Fruit fly (Drosophila melanogaster) whole organism, embryonic: ENCODE data around the gene CG33325.
A peak's percentile ranks its signal among the peaks of the same experiment; 100 is the strongest.

Source experiments
- Asciz ChIP-seq: fragments of 200-800 bp; sonication (Bioruptor generic); optimal IDR thresholded peaks from 2 replicates; lab custom pipeline; 2017; ENCODE audit warnings: missing biosample characterization, mild to moderate bottlenecking, missing genetic modification characterization, missing genetic modification reagents
- Atf6 ChIP-seq: fragments of 200-800 bp; sonication (Bioruptor generic); IDR thresholded peaks from 2 replicates; pipeline ENCODE4 v1.3.6; 2022; ENCODE audit warnings: missing biosample characterization, missing genetic modification characterization
- CG11723 ChIP-seq: fragments of 200-800 bp; sonication (Bioruptor generic); optimal IDR thresholded peaks from 2 replicates; lab custom pipeline; 2017; ENCODE audit warnings: missing biosample characterization, mild to moderate bottlenecking, missing genetic modification characterization
- CG12155 ChIP-seq: fragments of 200-800 bp; sonication (Bioruptor generic); optimal IDR thresholded peaks from 3 replicates; lab custom pipeline; 2016; ENCODE audit warnings: missing biosample characterization, missing genetic modification characterization
- CG12236 ChIP-seq: fragments of 200-800 bp; sonication (Bioruptor generic); optimal IDR thresholded peaks from 2 replicates; lab custom pipeline; 2016; ENCODE audit warnings: missing biosample characterization, missing genetic modification characterization
- CG12659 ChIP-seq: fragments of 200-800 bp; sonication (Bioruptor generic); optimal IDR thresholded peaks from 3 replicates; lab custom pipeline; 2017; ENCODE audit warnings: mild to moderate bottlenecking, missing biosample characterization, missing genetic modification reagents, missing genetic modification characterization
- CG12942 ChIP-seq: fragments of 200-800 bp; sonication (Bioruptor generic); optimal IDR thresholded peaks from 3 replicates; lab custom pipeline; 2016; ENCODE audit warnings: missing biosample characterization, missing genetic modification characterization
- CG13123 ChIP-seq: fragments of 200-800 bp; sonication (Bioruptor generic); optimal IDR thresholded peaks from 2 replicates; lab custom pipeline; 2016; ENCODE audit warnings: missing biosample characterization, missing genetic modification characterization
- CG13775 ChIP-seq: fragments of 200-800 bp; sonication (Bioruptor generic); optimal IDR thresholded peaks from 3 replicates; lab custom pipeline; 2017; ENCODE audit warnings: missing biosample characterization, mild to moderate bottlenecking, missing genetic modification characterization
- CG15696 ChIP-seq: fragments of 200-800 bp; sonication (Bioruptor generic); optimal IDR thresholded peaks from 2 replicates; lab custom pipeline; 2019; ENCODE audit warnings: missing biosample characterization, mild to moderate bottlenecking, missing genetic modification characterization, moderate library complexity
- CG32532 ChIP-seq: fragments of 200-800 bp; sonication (Bioruptor generic); IDR thresholded peaks from 2 replicates; pipeline ENCODE4 v1.3.6; 2022; ENCODE audit warnings: missing biosample characterization, missing genetic modification characterization
- CG7357 ChIP-seq: fragments of 200-800 bp; sonication (Bioruptor generic); IDR thresholded peaks from 3 replicates; pipeline ENCODE4 v1.3.6; 2022; ENCODE audit warnings: missing biosample characterization, missing genetic modification characterization
- CG7372 ChIP-seq: fragments of 200-800 bp; sonication (Bioruptor generic); IDR thresholded peaks from 2 replicates; pipeline ENCODE4 v1.3.6; 2022; ENCODE audit warnings: missing biosample characterization, missing genetic modification characterization
- Dref ChIP-seq: fragments of 200-800 bp; sonication (Bioruptor generic); IDR thresholded peaks from 2 replicates; pipeline ENCODE4 v1.3.6; 2022; ENCODE audit warnings: missing biosample characterization, missing genetic modification characterization
- H2.0 ChIP-seq: fragments of 200-800 bp; sonication (Bioruptor generic); IDR thresholded peaks from 2 replicates; pipeline ENCODE4 v1.3.6; 2022; ENCODE audit warnings: missing biosample characterization, missing genetic modification characterization
- HLH54F ChIP-seq: fragments of 200-800 bp; sonication (Bioruptor generic); optimal IDR thresholded peaks from 3 replicates; lab custom pipeline; 2016; ENCODE audit warnings: missing biosample characterization, missing genetic modification characterization
- Lpt ChIP-seq: fragments of >200 bp; optimal IDR thresholded peaks from 2 replicates; lab custom pipeline; 2018; ENCODE audit warnings: missing biosample characterization, missing genetic modification characterization
- Mad ChIP-seq: fragments of 200-800 bp; sonication (Bioruptor generic); optimal IDR thresholded peaks from 2 replicates; lab custom pipeline; 2016; ENCODE audit warnings: missing biosample characterization, missing genetic modification characterization
- Neu2 ChIP-seq: fragments of 200-800 bp; sonication (Bioruptor generic); optimal IDR thresholded peaks from 3 replicates; lab custom pipeline; 2016; ENCODE audit warnings: missing biosample characterization, missing genetic modification characterization, borderline replicate concordance
- Optix ChIP-seq: fragments of 200-800 bp; sonication (Bioruptor generic); IDR thresholded peaks from 3 replicates; pipeline ENCODE4 v1.3.6; 2022; ENCODE audit warnings: missing biosample characterization, missing genetic modification characterization
- Rx ChIP-seq: fragments of 200-800 bp; sonication (Bioruptor generic); IDR thresholded peaks from 2 replicates; pipeline ENCODE4 v1.3.6; 2022; ENCODE audit warnings: missing biosample characterization, missing genetic modification characterization
- Six4 ChIP-seq: fragments of 200-800 bp; sonication (Bioruptor generic); optimal IDR thresholded peaks from 2 replicates; lab custom pipeline; 2016; ENCODE audit warnings: missing biosample characterization, missing genetic modification characterization
- Stat92E ChIP-seq, 3 experiments: fragments of >200 bp in 2 of 3; fragments of 200-800 bp in 1 of 3; sonication (Bioruptor generic) in 1 of 3; optimal IDR thresholded peaks; 2 replicates each; lab custom pipeline; 2017 to 2019; ENCODE audit warnings: missing biosample characterization in 3 of 3, missing genetic modification characterization in 3 of 3, mild to moderate bottlenecking in 1 of 3, moderate library complexity in 1 of 3
- Xrp1 ChIP-seq: fragments of 200-800 bp; sonication (Bioruptor generic); IDR thresholded peaks from 2 replicates; pipeline ENCODE4 v1.3.6; 2022; ENCODE audit warnings: missing biosample characterization, missing genetic modification characterization
- abd-A ChIP-seq: fragments of 200-800 bp; sonication (Bioruptor generic); optimal IDR thresholded peaks from 3 replicates; lab custom pipeline; 2019; ENCODE audit warnings: missing biosample characterization, mild to moderate bottlenecking, missing genetic modification characterization, moderate library complexity
- ara ChIP-seq: fragments of 200-800 bp; sonication (Bioruptor generic); IDR thresholded peaks from 2 replicates; pipeline ENCODE4 v1.3.6; 2022; ENCODE audit warnings: missing biosample characterization, missing genetic modification characterization
- az2 ChIP-seq: fragments of 200-800 bp; sonication (Bioruptor generic); optimal IDR thresholded peaks from 3 replicates; lab custom pipeline; 2016; ENCODE audit warnings: missing biosample characterization, missing genetic modification characterization
- caup ChIP-seq: fragments of 200-800 bp; sonication (Bioruptor generic); optimal IDR thresholded peaks from 3 replicates; lab custom pipeline; 2017; ENCODE audit warnings: missing biosample characterization, mild to moderate bottlenecking, missing genetic modification characterization, moderate library complexity; ENCODE audit not compliant: severe bottlenecking
- chm ChIP-seq: fragments of 200-800 bp; sonication (Bioruptor generic); IDR thresholded peaks from 2 replicates; pipeline ENCODE4 v1.3.6; 2022; ENCODE audit warnings: missing biosample characterization, missing genetic modification characterization
- crc ChIP-seq: fragments of 200-800 bp; sonication (Bioruptor generic); optimal IDR thresholded peaks from 2 replicates; lab custom pipeline; 2016; ENCODE audit warnings: missing biosample characterization, missing genetic modification characterization
- cwo ChIP-seq: fragments of 200-800 bp; sonication (Bioruptor generic); optimal IDR thresholded peaks from 3 replicates; lab custom pipeline; 2017; ENCODE audit warnings: missing biosample characterization, missing genetic modification characterization, mild to moderate bottlenecking, moderate library complexity, missing genetic modification reagents
- dmrt11E ChIP-seq: fragments of 200-800 bp; sonication (Bioruptor generic); optimal IDR thresholded peaks from 3 replicates; lab custom pipeline; 2018; ENCODE audit warnings: missing biosample characterization, mild to moderate bottlenecking, missing genetic modification characterization, moderate library complexity
- esg ChIP-seq: fragments of 200-800 bp; sonication (Bioruptor generic); conservative IDR thresholded peaks from 2 replicates; pipeline ENCODE4 v1.3.6; 2022; ENCODE audit warnings: missing biosample characterization, missing genetic modification characterization
- eve ChIP-seq, 2 experiments: fragments of >200 bp; optimal IDR thresholded peaks; 2 replicates each; lab custom pipeline; 2017; ENCODE audit warnings: missing biosample characterization in 2 of 2, missing genetic modification characterization in 2 of 2
- fd3F ChIP-seq: fragments of 200-800 bp; sonication (Bioruptor generic); optimal IDR thresholded peaks from 2 replicates; lab custom pipeline; 2018; ENCODE audit warnings: missing biosample characterization, mild to moderate bottlenecking, missing genetic modification characterization, moderate library complexity
- fd96Cb ChIP-seq: fragments of 200-800 bp; sonication (Bioruptor generic); optimal IDR thresholded peaks from 2 replicates; lab custom pipeline; 2018; ENCODE audit warnings: missing biosample characterization, mild to moderate bottlenecking, missing genetic modification characterization, moderate library complexity
- fu2 ChIP-seq: fragments of 200-800 bp; sonication (Bioruptor generic); optimal IDR thresholded peaks from 2 replicates; lab custom pipeline; 2016; ENCODE audit warnings: missing biosample characterization, missing genetic modification characterization
- nerfin-2 ChIP-seq: fragments of 200-800 bp; sonication (Bioruptor generic); IDR thresholded peaks from 2 replicates; pipeline ENCODE4 v1.3.6; 2022; ENCODE audit warnings: missing biosample characterization, missing genetic modification characterization; ENCODE audit not compliant: partially characterized antibody
- otp ChIP-seq: fragments of 200-800 bp; sonication (Bioruptor generic); IDR thresholded peaks from 3 replicates; pipeline ENCODE4, ENCODE4 v1.3.6; 2022; ENCODE audit warnings: missing biosample characterization, missing genetic modification characterization
- pb ChIP-seq: fragments of 200-800 bp; sonication (Bioruptor generic); optimal IDR thresholded peaks from 3 replicates; lab custom pipeline; 2016; ENCODE audit warnings: missing biosample characterization, missing genetic modification characterization
- pfk ChIP-seq: fragments of 200-800 bp; sonication (Bioruptor generic); optimal IDR thresholded peaks from 2 replicates; lab custom pipeline; 2018; ENCODE audit warnings: missing biosample characterization, mild to moderate bottlenecking, missing genetic modification characterization, moderate library complexity
- repo ChIP-seq: fragments of 200-800 bp; sonication (Bioruptor generic); optimal IDR thresholded peaks from 2 replicates; lab custom pipeline; 2016; ENCODE audit warnings: missing biosample characterization, missing genetic modification characterization
- run ChIP-seq: fragments of 200-800 bp; sonication (Bioruptor generic); optimal IDR thresholded peaks from 3 replicates; lab custom pipeline; 2018; ENCODE audit warnings: missing biosample characterization, mild to moderate bottlenecking, missing genetic modification characterization
- shn ChIP-seq: fragments of 200-800 bp; sonication (Bioruptor generic); optimal IDR thresholded peaks from 3 replicates; lab custom pipeline; 2016; ENCODE audit warnings: missing biosample characterization, missing genetic modification characterization
- slou ChIP-seq: fragments of 200-800 bp; sonication (Bioruptor generic); optimal IDR thresholded peaks from 3 replicates; lab custom pipeline; 2016; ENCODE audit warnings: missing biosample characterization, missing genetic modification characterization
- so ChIP-seq: fragments of 200-800 bp; sonication (Bioruptor generic); IDR thresholded peaks from 3 replicates; pipeline ENCODE4 v1.3.6; 2022; ENCODE audit warnings: missing biosample characterization, missing genetic modification characterization
- stc ChIP-seq: fragments of 200-800 bp; sonication (Bioruptor generic); IDR thresholded peaks from 2 replicates; pipeline ENCODE4 v1.3.6; 2022; ENCODE audit warnings: missing biosample characterization, missing genetic modification characterization

Gene CG33325

dm6 chr3R:8673803-8674234 is 6.0 kb downstream of the CG33325 start, which contains the start of gene mRpL19 (continued):
- TF ChIP-seq stc (GFP tag; lab: Robert Waterston, UW) (no peak), Mad (no peak), CG7372 (no peak)

DNA sequence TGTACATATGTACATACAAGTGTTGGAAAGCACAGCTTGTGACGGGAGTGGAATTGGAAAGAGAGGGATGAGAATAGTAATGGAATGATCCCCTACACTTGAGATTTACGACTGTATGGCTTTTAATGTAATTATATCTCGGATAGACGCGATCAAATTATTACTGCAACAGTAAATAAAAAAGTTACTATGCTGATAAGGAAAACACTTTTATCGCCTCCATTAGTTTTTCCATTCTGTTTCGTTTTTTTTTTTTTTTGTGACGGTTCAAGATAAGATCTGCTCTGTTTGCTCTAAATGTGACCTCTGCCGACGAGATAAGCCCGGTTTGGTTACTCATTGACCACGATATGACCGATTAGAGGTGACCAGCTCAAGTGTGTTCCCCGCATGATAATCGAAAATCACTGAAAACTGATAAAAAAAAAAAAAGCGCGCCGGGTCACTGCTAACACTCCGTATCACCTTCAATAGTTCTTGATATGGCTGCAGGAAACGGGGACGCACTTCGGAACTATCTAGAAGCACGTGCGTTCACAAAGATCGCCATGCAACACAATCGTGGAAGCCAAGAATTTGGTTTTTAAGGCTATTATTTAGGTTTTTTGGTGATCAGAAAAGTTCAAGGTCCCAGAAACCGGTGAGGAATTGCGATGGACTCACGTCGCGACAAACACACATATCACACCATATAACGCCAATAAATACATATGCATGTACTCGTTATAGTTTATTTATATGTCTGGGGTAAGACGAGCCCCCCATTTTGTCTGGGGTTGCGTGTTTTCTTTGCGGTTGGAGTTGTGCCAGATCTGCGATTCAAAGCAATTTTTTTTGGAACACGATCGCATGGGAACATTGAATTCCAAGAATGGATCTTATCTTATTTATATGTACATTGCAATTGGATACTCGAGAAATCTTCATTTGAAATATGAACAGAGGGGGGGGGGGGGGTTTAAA is 9.0 kb downstream of the CG33325 start, which contains the start of gene p:
Gene p, minus strand, starts transcription at position 156 of the 963 bp plus-strand sequence.
- TF ChIP-seq pfk (GFP tag; lab: Kevin White, UChicago) (peak; percentile 30), ara (GFP tag; lab: Robert Waterston, UW) (no peak), Six4 (GFP tag; lab: Kevin White, UChicago) (peak; percentile 24), HLH54F (peak; percentile 39), CG7357 (GFP tag; lab: Robert Waterston, UW) (no peak), CG12236 (GFP tag; lab: Kevin White, UChicago) (peak; percentile 35), CG15696 (tag; lab: Kevin White, UChicago) (peak; percentile 40), CG12155 (GFP tag; lab: Kevin White, UChicago) (peak; percentile 26), cwo (peak; percentile 78), nerfin-2 (GFP tag; lab: Robert Waterston, UW) (no peak), caup (GFP tag; lab: Kevin White, UChicago) (peak; percentile 61), run (tag; lab: Kevin White, UChicago) (peak; percentile 68), shn (GFP tag; lab: Kevin White, UChicago) (peak; percentile 39), Optix (GFP tag; lab: Robert Waterston, UW) (no peak), CG13123 (GFP tag; lab: Kevin White, UChicago) (no peak), CG12942 (GFP tag; lab: Kevin White, UChicago) (peak; percentile 23), fu2 (peak; percentile 45), fd96Cb (no peak), esg (GFP tag; lab: Robert Waterston, UW) (no peak), otp (GFP tag; lab: Robert Waterston, UW) (no peak), pb (GFP tag; lab: Kevin White, UChicago) (peak; percentile 13), crc (GFP tag; lab: Kevin White, UChicago) (peak; percentile 7), so (GFP tag; lab: Robert Waterston, UW) (no peak; the same call in 2 of the 3 replicates), fd3F (no peak), H2.0 (GFP tag; lab: Robert Waterston, UW) (no peak), Rx (GFP tag; lab: Robert Waterston, UW) (no peak), slou (GFP tag; lab: Kevin White, UChicago) (no peak), Xrp1 (peak; percentile 66), az2 (peak; percentile 26), repo (GFP tag; lab: Kevin White, UChicago) (peak; percentile 52), Atf6 (GFP tag; lab: Robert Waterston, UW) (0 out of 2 replicates have a peak, but pooled peaks have one; percentile 28), eve (GFP tag; optimal IDR thresholded peaks at IDR 0.05; lab: Kevin White, UChicago) (no peak), Lpt (no peak), CG12659 (GFP tag; lab: Kevin White, UChicago) (peak; percentile 43), CG13775 (GFP tag; lab: Kevin White, UChicago) (no peak), dmrt11E (tag; lab: Kevin White, UChicago) (no peak), Neu2 (peak; percentile 44), CG11723 (GFP tag; lab: Kevin White, UChicago) (no peak), Stat92E (GFP tag; optimal IDR thresholded peaks at IDR 0.05; lab: Kevin White, UChicago) (no peak), chm (0 out of 2 replicates have a peak, but pooled peaks have one; percentile 32), Asciz (GFP tag; lab: Kevin White, UChicago) (peak; percentile 36), CG32532 (GFP tag; lab: Robert Waterston, UW) (peak; percentile 55; the same call in 1 of the 2 replicates), abd-A (no peak), Dref (GFP tag; lab: Robert Waterston, UW) (no peak)
